Fruit fly (Drosophila melanogaster): ENCODE measurements around the gene Alg13.

Gene Alg13

DNA sequence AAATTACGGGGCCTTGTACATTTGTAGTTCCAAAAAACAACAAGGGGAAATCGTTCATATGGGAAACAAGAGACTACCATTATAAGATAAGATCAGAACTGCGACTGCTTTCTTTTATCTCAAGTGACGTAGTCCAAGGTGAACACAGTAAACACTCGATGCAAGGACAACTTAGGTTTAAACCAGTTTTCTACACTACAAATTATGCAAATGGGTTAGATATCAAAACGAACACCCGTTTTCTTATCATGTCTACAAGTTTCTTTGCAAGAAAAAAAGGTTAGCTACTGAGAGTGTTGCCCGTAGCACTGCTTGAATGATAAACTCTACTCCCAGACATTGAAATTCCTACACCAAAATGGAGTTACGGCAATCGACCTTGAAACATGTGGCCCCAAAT lies 14.2 kb downstream of the Alg13 start (continued):
- peak; percentile 28 for TF ChIP-seq CG12071 (GFP tag; optimal IDR thresholded peaks at IDR 0.05)
- peak; percentile 45 for TF ChIP-seq org-1 (GFP tag; optimal IDR thresholded peaks at IDR 0.05)
- TF ChIP-seq CG18599 (GFP tag; optimal IDR thresholded peaks at IDR 0.05) = peak; percentile 65
- no peak for TF ChIP-seq MESR4 (GFP tag; optimal IDR thresholded peaks at IDR 0.05)
- no peak for TF ChIP-seq CTCF (GFP tag; optimal IDR thresholded peaks at IDR 0.05)
- peak; percentile 53 for TF ChIP-seq CG13424 (tag; optimal IDR thresholded peaks at IDR 0.05)
- no peak for TF ChIP-seq NC2α (GFP tag; optimal IDR thresholded peaks at IDR 0.05)
- peak; percentile 54 for TF ChIP-seq wek (GFP tag; optimal IDR thresholded peaks at IDR 0.05)
- TF ChIP-seq ind (GFP tag; optimal IDR thresholded peaks at IDR 0.05) = peak; percentile 69
- no peak for TF ChIP-seq ab (GFP tag; optimal IDR thresholded peaks at IDR 0.05)
- TF ChIP-seq grn (GFP tag; optimal IDR thresholded peaks at IDR 0.05) = peak; percentile 81
- TF ChIP-seq CG6272 (GFP tag; IDR thresholded peaks at IDR 0.05) = peak; percentile 51
- no peak for TF ChIP-seq MTF-1 (GFP tag; optimal IDR thresholded peaks at IDR 0.05; ENCODE audit: borderline replicate concordance)
- TF ChIP-seq Antp (GFP tag; optimal IDR thresholded peaks at IDR 0.05) = peak; percentile 81
- no peak for TF ChIP-seq CG4854 (GFP tag; optimal IDR thresholded peaks at IDR 0.05)
- TF ChIP-seq CG1647 (GFP tag; optimal IDR thresholded peaks at IDR 0.05) = peak; percentile 4
- TF ChIP-seq tna (GFP tag; IDR thresholded peaks at IDR 0.05; ENCODE audit: partially characterized antibody) = no peak
- TF ChIP-seq CG7372 (GFP tag; IDR thresholded peaks at IDR 0.05) = peak; percentile 24; the same call in 1 of the 2 replicates
- no peak for TF ChIP-seq CG2129 (GFP tag; IDR thresholded peaks at IDR 0.05; ENCODE audit: partially characterized antibody)
- no peak for TF ChIP-seq disco-r (GFP tag; optimal IDR thresholded peaks at IDR 0.05)
- TF ChIP-seq CG17568 (GFP tag; optimal IDR thresholded peaks at IDR 0.05) = no peak
- TF ChIP-seq bbx (GFP tag; IDR thresholded peaks at IDR 0.05; ENCODE audit: partially characterized antibody) = no peak
- TF ChIP-seq row (GFP tag; IDR thresholded peaks at IDR 0.05) = peak; percentile 77
- no peak for TF ChIP-seq CG6791 (GFP tag; IDR thresholded peaks at IDR 0.05; ENCODE audit: partially characterized antibody)
- TF ChIP-seq Med (GFP tag) = peak; percentile 95
- TF ChIP-seq CG9609 (GFP tag; optimal IDR thresholded peaks at IDR 0.05) = peak; percentile 4
- peak; percentile 49 for TF ChIP-seq CG4820 (GFP tag; optimal IDR thresholded peaks at IDR 0.05)
- TF ChIP-seq CG8359 (GFP tag; optimal IDR thresholded peaks at IDR 0.05; ENCODE audit: borderline replicate concordance) = peak; percentile 13
- TF ChIP-seq bowl (GFP tag; IDR thresholded peaks at IDR 0.05) = no peak
- peak; percentile 54; the same call in 1 of the 2 replicates for TF ChIP-seq GATAe (GFP tag; conservative IDR thresholded peaks at IDR 0.05)
- no peak for TF ChIP-seq CG34224 (GFP tag; IDR thresholded peaks at IDR 0.05; ENCODE audit: partially characterized antibody)
- TF ChIP-seq CG4424 (GFP tag; optimal IDR thresholded peaks at IDR 0.05) = peak; percentile 65
- peak; percentile 79 for TF ChIP-seq Gug (GFP tag; IDR thresholded peaks at IDR 0.05)
- TF ChIP-seq CG4404 (GFP tag; IDR thresholded peaks at IDR 0.05) = peak; percentile 77
- peak; percentile 44; the same call in 1 of the 3 replicates for TF ChIP-seq sr (GFP tag; IDR thresholded peaks at IDR 0.05)
- peak; percentile 9; the same call in 1 of the 2 replicates for TF ChIP-seq Ravus (GFP tag; IDR thresholded peaks at IDR 0.05)
- TF ChIP-seq salm (tag; optimal IDR thresholded peaks at IDR 0.05) = peak; percentile 32
- no peak for TF ChIP-seq corto (GFP tag; optimal IDR thresholded peaks at IDR 0.05)
- TF ChIP-seq CG15479 (GFP tag; optimal IDR thresholded peaks at IDR 0.05) = no peak
- peak; percentile 2 for TF ChIP-seq nerfin-1 (tag; optimal IDR thresholded peaks at IDR 0.05)
- TF ChIP-seq chn (GFP tag; optimal IDR thresholded peaks at IDR 0.05) = peak; percentile 36
- no peak for TF ChIP-seq CG13296 (GFP tag; optimal IDR thresholded peaks at IDR 0.05)
- TF ChIP-seq Hsf (GFP tag; optimal IDR thresholded peaks at IDR 0.05) = peak; percentile 65
- TF ChIP-seq Oli (tag; optimal IDR thresholded peaks at IDR 0.05) = peak; percentile 50
- peak; percentile 33; the same call in 1 of the 2 replicates for TF ChIP-seq ap (GFP tag; IDR thresholded peaks at IDR 0.05)
- TF ChIP-seq CG16779 (GFP tag; IDR thresholded peaks at IDR 0.05) = no peak
- peak; percentile 18 for TF ChIP-seq Dad (GFP tag; optimal IDR thresholded peaks at IDR 0.05)
- TF ChIP-seq dan (GFP tag; IDR thresholded peaks at IDR 0.05) = peak; percentile 66
- no peak for TF ChIP-seq gsb-n (tag; optimal IDR thresholded peaks at IDR 0.05)
- TF ChIP-seq CG1603 (tag; optimal IDR thresholded peaks at IDR 0.05) = peak; percentile 86
- peak; percentile 69 for TF ChIP-seq CG7786 (GFP tag; optimal IDR thresholded peaks at IDR 0.05)
